Worm (Caenorhabditis elegans) whole organism, L1 larva: ENCODE data around the gene clec-132.

ENCODE experiments used
- C16A3.4 ChIP-seq: fragments of 150-350 bp; optimal IDR thresholded peaks from 2 replicates; lab custom pipeline; 2014; ENCODE audit warnings: missing biosample characterization, missing genetic modification characterization
- C34B4.2 ChIP-seq: sonication (generic microtip); optimal IDR thresholded peaks from 2 replicates; lab custom pipeline; 2017; ENCODE audit warnings: mild to moderate bottlenecking, missing genetic modification characterization, missing compliant biosample characterization
- aly-2 ChIP-seq: fragments of 150-350 bp; optimal IDR thresholded peaks from 2 replicates; lab custom pipeline; 2014; ENCODE audit warnings: missing biosample characterization, missing genetic modification characterization
- egl-27 ChIP-seq, 2 experiments: fragments of 150-350 bp in 1 of 2; sonication (generic microtip); optimal IDR thresholded peaks; 3 replicates each; lab custom pipeline; 2017 to 2018; ENCODE audit warnings: missing biosample characterization in 2 of 2, missing genetic modification characterization in 2 of 2, missing genetic modification reagents in 2 of 2
- fkh-10 ChIP-seq: sonication (generic microtip); optimal IDR thresholded peaks from 2 replicates; lab custom pipeline; 2017; ENCODE audit warnings: missing biosample characterization, missing genetic modification reagents, missing genetic modification characterization
- isw-1 ChIP-seq: fragments of 200-800 bp; sonication (Bioruptor generic); IDR thresholded peaks from 2 replicates; pipeline ENCODE4 v1.3.6; 2022; ENCODE audit warnings: missing genetic modification characterization, missing compliant biosample characterization
- lin-14 ChIP-seq: fragments of 200-800 bp; sonication (Bioruptor generic); optimal IDR thresholded peaks from 2 replicates; lab custom pipeline; 2018; ENCODE audit warnings: mild to moderate bottlenecking, missing genetic modification characterization, moderate library complexity, missing compliant biosample characterization
- nhr-20 ChIP-seq: sonication (generic microtip); optimal IDR thresholded peaks from 2 replicates; lab custom pipeline; 2016; ENCODE audit warnings: mild to moderate bottlenecking, missing genetic modification characterization, missing compliant biosample characterization
- xbp-1 ChIP-seq: sonication (generic microtip); optimal IDR thresholded peaks from 2 replicates; lab custom pipeline; 2016; ENCODE audit warnings: missing genetic modification characterization, missing compliant biosample characterization
- zag-1 ChIP-seq: fragments of 150-350 bp; optimal IDR thresholded peaks from 2 replicates; lab custom pipeline; 2014; ENCODE audit warnings: missing biosample characterization, missing genetic modification characterization

DNA sequence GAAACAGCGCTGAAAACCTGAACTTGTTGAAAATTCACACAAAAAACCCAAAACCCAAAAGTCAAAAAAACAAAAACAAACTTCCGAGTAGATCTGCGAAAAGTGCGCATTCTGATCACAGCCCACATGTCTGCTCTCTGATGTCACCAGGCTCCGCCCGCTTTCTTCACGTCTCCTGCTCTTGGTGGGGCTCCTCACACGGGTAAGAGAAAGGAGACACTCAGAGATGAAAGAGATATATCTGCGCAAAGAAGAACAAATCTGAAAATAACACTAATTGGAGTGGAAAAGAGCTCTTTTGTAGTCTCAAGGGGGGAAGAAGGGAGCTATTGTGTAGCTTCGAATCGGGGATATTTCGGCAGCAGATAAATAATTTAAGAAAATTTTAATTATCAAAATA is 48.6 kb upstream of the clec-132 start, which contains the start of gene ncs-6:
- TF ChIP-seq C34B4.2 (no peak), fkh-10 (GFP tag; lab: Kevin White, UChicago) (no peak), zag-1 (tag; lab: Kevin White, UChicago) (no peak), isw-1 (no peak), xbp-1 (tag; lab: Kevin White, UChicago) (no peak), C16A3.4 (tag; lab: Kevin White, UChicago) (no peak), lin-14 (GFP tag; lab: Kevin White, UChicago) (no peak), egl-27 (tag; optimal IDR thresholded peaks at IDR 0.05; lab: Kevin White, UChicago) (no peak), aly-2 (tag; lab: Kevin White, UChicago) (no peak), nhr-20 (no peak)
